ENCODE assay signal across 3 worm cellular contexts in genomic region chrIII:7765974-7766373, ce11.
TF ChIP-seq lines count a peak whose summit lies in the region.

TSS of gene ZK686.2 (minus strand) at chrIII:7766052.

TF ChIP-seq in whole organism, L1 larva, 84 proteins besides CTCF, POLR2A, EP300 and RAD21 (continued from another document):
- peak in 2 of 3 experiments; percentile 19 to 61 for TF ChIP-seq dpl-1 (GFP tag; optimal IDR thresholded peaks at IDR 0.05; lab: Kevin White, UChicago)
- peak; percentile 31 for TF ChIP-seq C16A3.4 (tag; optimal IDR thresholded peaks at IDR 0.05; lab: Kevin White, UChicago)
- TF ChIP-seq irx-1 (tag; optimal IDR thresholded peaks at IDR 0.05; lab: Kevin White, UChicago) = no peak
- no peak for TF ChIP-seq ceh-88 (GFP tag; IDR thresholded peaks at IDR 0.05; lab: Robert Waterston, UW)
- TF ChIP-seq ama-1 (optimal IDR thresholded peaks at IDR 0.05; lab: Kevin White, UChicago) = no peak
- TF ChIP-seq lin-35 (GFP tag; optimal IDR thresholded peaks at IDR 0.05; lab: Kevin White, UChicago) = peak; percentile 16 to 37
- TF ChIP-seq ceh-63 (GFP tag; optimal IDR thresholded peaks at IDR 0.05; lab: Kevin White, UChicago) = no peak
- peak; percentile 25 for TF ChIP-seq lin-39 (tag; optimal IDR thresholded peaks at IDR 0.05; lab: Kevin White, UChicago)
- no peak for TF ChIP-seq dsc-1 (tag; optimal IDR thresholded peaks at IDR 0.05; lab: Kevin White, UChicago)
- no peak for TF ChIP-seq snu-23 (GFP tag; optimal IDR thresholded peaks at IDR 0.05; lab: Kevin White, UChicago)
- no peak for TF ChIP-seq lin-13 (GFP tag; optimal IDR thresholded peaks at IDR 0.05; lab: Kevin White, UChicago)
- peak; percentile 33 for TF ChIP-seq xbp-1 (tag; optimal IDR thresholded peaks at IDR 0.05; lab: Kevin White, UChicago)
- TF ChIP-seq C34B4.2 (tag; optimal IDR thresholded peaks at IDR 0.05; lab: Kevin White, UChicago) = no peak
- peak; percentile 42 for TF ChIP-seq blmp-1 (tag; optimal IDR thresholded peaks at IDR 0.05; lab: Kevin White, UChicago)
- TF ChIP-seq ceh-82 (tag; optimal IDR thresholded peaks at IDR 0.05; lab: Kevin White, UChicago) = peak in 2 of 3 experiments; percentile 4 to 22
- peak; percentile 27 for TF ChIP-seq nhr-47 (tag; optimal IDR thresholded peaks at IDR 0.05; lab: Kevin White, UChicago)
- peak; percentile 4; the same call in 1 of the 2 replicates for TF ChIP-seq nhr-19 (GFP tag; conservative IDR thresholded peaks at IDR 0.05; lab: Robert Waterston, UW)
- peak; percentile 10; the same call in 1 of the 2 replicates for TF ChIP-seq isw-1 (GFP tag; IDR thresholded peaks at IDR 0.05; lab: Robert Waterston, UW)
- TF ChIP-seq swsn-7 (tag; optimal IDR thresholded peaks at IDR 0.05; lab: Kevin White, UChicago) = peak; percentile 33
- TF ChIP-seq lin-14 (GFP tag; optimal IDR thresholded peaks at IDR 0.05; lab: Kevin White, UChicago) = peak; percentile 37
- peak; percentile 68 to 80 for TF ChIP-seq lsy-2 (tag; optimal IDR thresholded peaks at IDR 0.05; lab: Kevin White, UChicago)
- peak; percentile 5 for TF ChIP-seq nhr-90 (tag; optimal IDR thresholded peaks at IDR 0.05; lab: Kevin White, UChicago; ENCODE audit: poor library complexity)

TF ChIP-seq in whole organism, L2 larva, 48 proteins besides CTCF, POLR2A, EP300 and RAD21 (continued from another document):
- TF ChIP-seq C34F6.9 (tag; optimal IDR thresholded peaks at IDR 0.05; lab: Kevin White, UChicago) (peak; percentile 38), unc-55 (GFP tag; optimal IDR thresholded peaks at IDR 0.05; lab: Kevin White, UChicago) (peak; percentile 60), R02D3.7 (tag; optimal IDR thresholded peaks at IDR 0.05; lab: Kevin White, UChicago) (peak; percentile 71)

TF ChIP-seq in whole organism, L4 larva, 104 proteins besides CTCF, POLR2A, EP300 and RAD21 (continued from another document):
- TF ChIP-seq hlh-30 (tag; optimal IDR thresholded peaks at IDR 0.05; lab: Kevin White, UChicago; ENCODE audit: insufficient read depth) = peak; percentile 1
TF ChIP-seq in whole organism, L4 larva: peak in this region for 9.
